Worm (Caenorhabditis elegans) whole organism, L1 larva: ENCODE data around the gene cutl-15.

Experiments used
- F16B12.6 ChIP-seq: fragments of 150-350 bp; optimal IDR thresholded peaks from 2 replicates; lab custom pipeline; 2014; ENCODE audit warnings: missing biosample characterization, missing genetic modification characterization
- Y116A8C.19 ChIP-seq: sonication (generic microtip); optimal IDR thresholded peaks from 2 replicates; lab custom pipeline; 2016; ENCODE audit warnings: missing compliant biosample characterization, missing genetic modification characterization, borderline replicate concordance
- ceh-88 ChIP-seq: fragments of 200-800 bp; sonication (Bioruptor generic); IDR thresholded peaks from 2 replicates; pipeline ENCODE4 v1.3.6; 2022; ENCODE audit warnings: missing genetic modification characterization, missing compliant biosample characterization
- egl-13 ChIP-seq: sonication (generic microtip); optimal IDR thresholded peaks from 2 replicates; lab custom pipeline; 2016; ENCODE audit warnings: missing genotype, missing genetic modification reagents, missing genetic modification characterization, missing compliant biosample characterization
- grh-1 ChIP-seq: fragments of 200-800 bp; sonication (Bioruptor generic); IDR thresholded peaks from 2 replicates; pipeline ENCODE4 v1.3.6; 2022; ENCODE audit warnings: missing genetic modification reagents, missing genetic modification characterization, missing compliant biosample characterization
- hlh-4 ChIP-seq: sonication (generic microtip); optimal IDR thresholded peaks from 2 replicates; lab custom pipeline; 2016; ENCODE audit warnings: mild to moderate bottlenecking, missing genetic modification characterization, missing compliant biosample characterization
- irx-1 ChIP-seq: sonication (generic microtip); optimal IDR thresholded peaks from 2 replicates; lab custom pipeline; 2016; ENCODE audit warnings: missing genetic modification characterization, missing compliant biosample characterization
- mdl-1 ChIP-seq, 2 experiments: fragments of 150-350 bp; optimal IDR thresholded peaks; 2 replicates each; lab custom pipeline; 2014 to 2017; ENCODE audit warnings: missing biosample characterization in 2 of 2, missing genetic modification characterization in 2 of 2, inconsistent platforms in 1 of 2
- mef-2 ChIP-seq: fragments of 150-350 bp; optimal IDR thresholded peaks from 2 replicates; lab custom pipeline; 2014; ENCODE audit warnings: missing biosample characterization, missing genetic modification characterization
- nhr-11 ChIP-seq: fragments of 150-350 bp; optimal IDR thresholded peaks from 2 replicates; lab custom pipeline; 2014; ENCODE audit warnings: missing biosample characterization, missing genetic modification characterization
- nhr-19 ChIP-seq: fragments of 200-800 bp; sonication (Bioruptor generic); conservative IDR thresholded peaks from 2 replicates; pipeline ENCODE4 v1.3.6; 2022; ENCODE audit warnings: missing genetic modification characterization, missing compliant biosample characterization
- nhr-47 ChIP-seq: sonication (generic microtip); optimal IDR thresholded peaks from 2 replicates; lab custom pipeline; 2016; ENCODE audit warnings: mild to moderate bottlenecking, missing genetic modification characterization, moderate library complexity, missing compliant biosample characterization
- rnt-1 ChIP-seq: sonication (generic microtip); optimal IDR thresholded peaks from 2 replicates; lab custom pipeline; 2016; ENCODE audit warnings: mild to moderate bottlenecking, missing genetic modification characterization, moderate library complexity, missing compliant biosample characterization
- snpc-4 ChIP-seq: fragments of 150-350 bp; optimal IDR thresholded peaks from 2 replicates; lab custom pipeline; 2014; ENCODE audit warnings: missing biosample characterization, missing genetic modification characterization
- sup-37 ChIP-seq: fragments of 200-800 bp; sonication (Bioruptor generic); optimal IDR thresholded peaks from 2 replicates; lab custom pipeline; 2018; ENCODE audit warnings: mild to moderate bottlenecking, missing genetic modification characterization, missing compliant biosample characterization
- tlp-1 ChIP-seq: fragments of 150-350 bp; optimal IDR thresholded peaks from 2 replicates; lab custom pipeline; 2014; ENCODE audit warnings: missing biosample characterization, missing genetic modification characterization
- ztf-4 ChIP-seq: fragments of 150-350 bp; optimal IDR thresholded peaks from 2 replicates; lab custom pipeline; 2014; ENCODE audit warnings: missing biosample characterization, missing genetic modification characterization

Gene cutl-15

DNA sequence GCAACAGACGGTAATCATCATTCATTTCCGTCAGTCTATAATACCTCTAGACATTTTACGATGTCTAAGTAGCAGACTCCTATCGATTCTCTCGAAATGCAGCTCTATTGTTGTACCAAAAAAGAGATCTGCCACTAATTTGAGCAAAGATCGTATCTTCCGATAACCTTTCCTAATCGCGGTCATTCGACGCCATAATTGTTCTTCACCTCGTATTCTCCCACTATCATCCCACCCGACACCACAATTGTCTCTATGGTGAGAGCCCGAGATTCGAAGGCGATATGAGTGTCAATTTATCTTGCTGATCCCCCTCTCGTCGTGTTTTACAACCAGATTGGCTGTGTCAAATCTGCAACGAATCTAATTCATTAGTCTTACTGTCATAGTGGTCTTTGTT lies 52.1 kb downstream of the cutl-15 start:
- TF ChIP-seq irx-1 (tag; lab: Kevin White, UChicago) = no peak
- TF ChIP-seq grh-1 = no peak
- TF ChIP-seq ztf-4 = no peak
- TF ChIP-seq egl-13 = no peak
- TF ChIP-seq snpc-4 (tag; lab: Kevin White, UChicago) = no peak
- TF ChIP-seq nhr-11 = no peak
- TF ChIP-seq tlp-1 (tag; lab: Kevin White, UChicago) = no peak
- TF ChIP-seq nhr-47 (tag; lab: Kevin White, UChicago) = no peak
- TF ChIP-seq ceh-88 (GFP tag; lab: Robert Waterston, UW) = no peak
- no peak for TF ChIP-seq rnt-1 (tag; lab: Kevin White, UChicago)
- TF ChIP-seq sup-37 (GFP tag; lab: Kevin White, UChicago) = no peak
- TF ChIP-seq hlh-4 (tag; lab: Kevin White, UChicago) = no peak
- no peak for TF ChIP-seq nhr-19
- no peak for TF ChIP-seq Y116A8C.19
- no peak for TF ChIP-seq mef-2 (tag; lab: Kevin White, UChicago)
- TF ChIP-seq F16B12.6 = no peak
- TF ChIP-seq mdl-1 (tag; optimal IDR thresholded peaks at IDR 0.05; lab: Kevin White, UChicago) = no peak
